Worm (Caenorhabditis elegans) whole organism, mixed stage, embryonic: ENCODE measurements around the gene ptp-4A2.
A peak's percentile ranks its signal among the peaks of the same experiment; 100 is the strongest.

Experiments used
- ceh-43 ChIP-seq: fragments of 200-800 bp; sonication (Bioruptor generic); optimal IDR thresholded peaks from 2 replicates; lab custom pipeline; 2018; ENCODE audit warnings: mild to moderate bottlenecking, missing genetic modification characterization, moderate library complexity, missing compliant biosample characterization
- ces-1 ChIP-seq: fragments of 150-350 bp; optimal IDR thresholded peaks from 2 replicates; lab custom pipeline; 2014; ENCODE audit warnings: missing biosample characterization, missing genetic modification reagents, missing genetic modification characterization
- drap-1 ChIP-seq: fragments of 200-800 bp; sonication (Bioruptor generic); optimal IDR thresholded peaks from 3 replicates; lab custom pipeline; 2018; ENCODE audit warnings: mild to moderate bottlenecking, missing genetic modification characterization, missing compliant biosample characterization
- elt-1 ChIP-seq: sonication (generic microtip); optimal IDR thresholded peaks from 2 replicates; lab custom pipeline; 2017; ENCODE audit warnings: missing genetic modification characterization, mild to moderate bottlenecking, missing compliant biosample characterization, antibody characterized with exemption, moderate library complexity, borderline replicate concordance; ENCODE audit not compliant: insufficient read depth
- elt-3 ChIP-seq: fragments of 150-350 bp; optimal IDR thresholded peaks from 2 replicates; lab custom pipeline; 2014; ENCODE audit warnings: missing biosample characterization, missing genetic modification characterization
- ham-2 ChIP-seq: fragments of 200-800 bp; sonication (Bioruptor generic); optimal IDR thresholded peaks from 2 replicates; lab custom pipeline; 2018; ENCODE audit warnings: mild to moderate bottlenecking, missing genetic modification characterization, missing compliant biosample characterization
- mep-1 ChIP-seq: fragments of 150-350 bp; optimal IDR thresholded peaks from 2 replicates; lab custom pipeline; 2017; ENCODE audit warnings: missing biosample characterization, missing genetic modification reagents, missing genetic modification characterization, inconsistent platforms
- mls-2 ChIP-seq: sonication (generic microtip); optimal IDR thresholded peaks from 2 replicates; lab custom pipeline; 2016; ENCODE audit warnings: mild to moderate bottlenecking, missing genetic modification characterization, moderate library complexity, missing compliant biosample characterization
- nhr-237 ChIP-seq: fragments of 150-350 bp; optimal IDR thresholded peaks from 2 replicates; lab custom pipeline; 2014; ENCODE audit warnings: missing biosample characterization, missing genetic modification characterization
- snpc-4 ChIP-seq: fragments of 150-350 bp; optimal IDR thresholded peaks from 2 replicates; lab custom pipeline; 2014; ENCODE audit warnings: missing biosample characterization, missing genetic modification characterization
- unc-39 ChIP-seq: fragments of 150-350 bp; optimal IDR thresholded peaks from 2 replicates; lab custom pipeline; 2014; ENCODE audit warnings: missing biosample characterization, missing genetic modification characterization
- unc-62 ChIP-seq: fragments of 150-350 bp; optimal IDR thresholded peaks from 2 replicates; lab custom pipeline; 2014; ENCODE audit warnings: missing biosample characterization, missing genetic modification reagents, missing genetic modification characterization
- ztf-11 ChIP-seq: fragments of 150-350 bp; optimal IDR thresholded peaks from 2 replicates; lab custom pipeline; 2014; ENCODE audit warnings: missing biosample characterization, missing genetic modification characterization

DNA sequence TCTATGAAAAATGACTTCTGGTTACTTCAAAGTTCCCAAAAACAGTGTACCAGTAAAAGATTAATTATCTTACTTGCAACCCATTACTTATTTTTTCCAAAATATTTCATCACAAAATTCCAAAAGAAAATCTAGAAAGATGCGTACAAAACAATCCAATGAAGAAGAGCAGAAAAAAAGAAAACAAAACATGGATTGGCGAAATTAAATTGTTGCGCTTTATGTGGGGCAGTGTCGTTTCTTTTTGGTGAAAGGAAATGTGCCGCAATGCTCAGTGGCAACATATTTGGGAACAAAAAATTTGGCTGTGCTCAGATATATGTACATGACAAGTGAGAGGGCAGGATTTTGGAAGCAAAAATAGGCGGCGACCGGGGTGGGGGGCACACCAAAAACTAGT is 45.5 kb upstream of the ptp-4A2 start:
- TF ChIP-seq ztf-11 (tag; lab: Kevin White, UChicago), result no peak
- no peak for TF ChIP-seq unc-39 (tag; lab: Kevin White, UChicago)
- no peak for TF ChIP-seq elt-3 (tag; lab: Kevin White, UChicago)
- no peak for TF ChIP-seq snpc-4 (tag; lab: Kevin White, UChicago)
- no peak for TF ChIP-seq nhr-237 (tag; lab: Kevin White, UChicago)
- TF ChIP-seq mep-1, result no peak
- peak; percentile 74 for TF ChIP-seq ces-1 (GFP tag; lab: Kevin White, UChicago)
- TF ChIP-seq elt-1 (tag; lab: Kevin White, UChicago), result no peak
- no peak for TF ChIP-seq drap-1 (GFP tag; lab: Kevin White, UChicago)
- TF ChIP-seq ceh-43 (GFP tag; lab: Kevin White, UChicago), result no peak
- TF ChIP-seq unc-62 (GFP tag; lab: Kevin White, UChicago), result no peak
- no peak for TF ChIP-seq mls-2
- TF ChIP-seq ham-2, result no peak
